Fruit fly (Drosophila melanogaster): ENCODE data around the gene CG10359.

The CG10359 gene

dm6 chr3L:3638587-3639312, 26.8 kb downstream of the CG10359 start (continued):
- TF ChIP-seq Xrp1 (GFP tag; IDR thresholded peaks at IDR 0.05) (peak; percentile 88), sr (GFP tag; IDR thresholded peaks at IDR 0.05) (no peak), Spps (tag; optimal IDR thresholded peaks at IDR 0.05) (peak; percentile 77), CG13424 (tag; optimal IDR thresholded peaks at IDR 0.05) (peak; percentile 81), CG4282 (GFP tag; optimal IDR thresholded peaks at IDR 0.05) (no peak), zen (tag; optimal IDR thresholded peaks at IDR 0.05) (peak; percentile 32), GATAe (GFP tag; conservative IDR thresholded peaks at IDR 0.05) (no peak), CG32767 (GFP tag; IDR thresholded peaks at IDR 0.05) (peak; percentile 55), kay (GFP tag; optimal IDR thresholded peaks at IDR 0.05) (peak; percentile 65), ERR (GFP tag; optimal IDR thresholded peaks at IDR 0.05) (no peak), CG12659 (GFP tag; optimal IDR thresholded peaks at IDR 0.05) (peak; percentile 42), ftz-f1 (GFP tag; optimal IDR thresholded peaks at IDR 0.05) (no peak), CG18011 (GFP tag; optimal IDR thresholded peaks at IDR 0.05) (no peak), CG5245 (GFP tag; optimal IDR thresholded peaks at IDR 0.05) (peak; percentile 38), CG11093 (GFP tag; IDR thresholded peaks at IDR 0.05) (peak; percentile 82), CG12744 (GFP tag; optimal IDR thresholded peaks at IDR 0.05) (peak; percentile 59), CG2202 (tag; optimal IDR thresholded peaks at IDR 0.05) (peak; percentile 82), bigmax (GFP tag; optimal IDR thresholded peaks at IDR 0.05) (no peak), Doc2 (GFP tag; IDR thresholded peaks at IDR 0.05) (no peak), chn (GFP tag; optimal IDR thresholded peaks at IDR 0.05) (peak; percentile 52), salm (tag; optimal IDR thresholded peaks at IDR 0.05) (peak; percentile 61), CG7928 (GFP tag; optimal IDR thresholded peaks at IDR 0.05) (no peak), hth (optimal IDR thresholded peaks at IDR 0.05) (peak; percentile 33), CG3995 (GFP tag; optimal IDR thresholded peaks at IDR 0.05) (no peak), bcd (GFP tag; optimal IDR thresholded peaks at IDR 0.05) (peak; percentile 65), sim (GFP tag; IDR thresholded peaks at IDR 0.05) (peak; percentile 70), CG18599 (GFP tag; optimal IDR thresholded peaks at IDR 0.05) (no peak), CG12219 (GFP tag; optimal IDR thresholded peaks at IDR 0.05) (peak; percentile 54), CG33213 (GFP tag; optimal IDR thresholded peaks at IDR 0.05) (peak; percentile 44), CG7357 (GFP tag; IDR thresholded peaks at IDR 0.05) (peak; percentile 71), CG11504 (tag; optimal IDR thresholded peaks at IDR 0.05) (peak; percentile 72), Opbp (GFP tag; IDR thresholded peaks at IDR 0.05; ENCODE audit: partially characterized antibody) (no peak), h (optimal IDR thresholded peaks at IDR 0.05) (no peak), pum (GFP tag; optimal IDR thresholded peaks at IDR 0.05) (peak; percentile 73), CG31441 (GFP tag; IDR thresholded peaks at IDR 0.05) (peak; percentile 70), CG17568 (GFP tag; optimal IDR thresholded peaks at IDR 0.05) (peak; percentile 19), fd96Cb (tag; optimal IDR thresholded peaks at IDR 0.05) (peak; percentile 65), nerfin-1 (tag; optimal IDR thresholded peaks at IDR 0.05) (peak; percentile 64), CG32772 (GFP tag; IDR thresholded peaks at IDR 0.05) (peak; percentile 79), exex (tag; optimal IDR thresholded peaks at IDR 0.05) (no peak), CG1647 (GFP tag; optimal IDR thresholded peaks at IDR 0.05) (peak; percentile 48), CG10543 (GFP tag; optimal IDR thresholded peaks at IDR 0.05) (no peak)
